Fruit fly (Drosophila melanogaster) whole organism, embryonic: Measurements from ENCODE around the gene Hsp83.

Experiments used
- Abd-B ChIP-seq: fragments of 200-800 bp; sonication (Bioruptor generic); optimal IDR thresholded peaks from 2 replicates; lab custom pipeline; 2018; ENCODE audit warnings: missing biosample characterization, mild to moderate bottlenecking, missing genetic modification characterization, moderate library complexity
- Adf1 ChIP-seq: fragments of 200-800 bp; sonication (Bioruptor generic); IDR thresholded peaks from 2 replicates; pipeline ENCODE4 v1.3.6; 2022; ENCODE audit warnings: missing biosample characterization, missing genetic modification characterization
- CG10321 ChIP-seq: fragments of 200-800 bp; sonication (Bioruptor generic); IDR thresholded peaks from 2 replicates; pipeline ENCODE4 v1.3.6; 2022; ENCODE audit warnings: missing biosample characterization, missing genetic modification characterization
- CG10431 ChIP-seq: fragments of 200-800 bp; sonication (Bioruptor generic); optimal IDR thresholded peaks from 3 replicates; lab custom pipeline; 2018; ENCODE audit warnings: missing biosample characterization, mild to moderate bottlenecking, missing genetic modification characterization
- CG12155 ChIP-seq: fragments of 200-800 bp; sonication (Bioruptor generic); optimal IDR thresholded peaks from 3 replicates; lab custom pipeline; 2016; ENCODE audit warnings: missing biosample characterization, missing genetic modification characterization
- CG13624 ChIP-seq: fragments of 200-800 bp; sonication (Bioruptor generic); optimal IDR thresholded peaks from 2 replicates; lab custom pipeline; 2016; ENCODE audit warnings: missing biosample characterization, missing genetic modification characterization
- CG14710 ChIP-seq: fragments of 200-800 bp; sonication (Bioruptor generic); optimal IDR thresholded peaks from 3 replicates; lab custom pipeline; 2019; ENCODE audit warnings: missing biosample characterization, mild to moderate bottlenecking, missing genetic modification characterization, moderate library complexity
- CG14860 ChIP-seq: fragments of 200-800 bp; sonication (Bioruptor generic); IDR thresholded peaks from 3 replicates; pipeline ENCODE4 v1.3.6; 2022; ENCODE audit warnings: missing biosample characterization, missing genetic modification characterization; ENCODE audit not compliant: partially characterized antibody
- CG16815 ChIP-seq: fragments of 200-800 bp; sonication (Bioruptor generic); optimal IDR thresholded peaks from 3 replicates; lab custom pipeline; 2017; ENCODE audit warnings: missing biosample characterization, mild to moderate bottlenecking, missing genetic modification characterization
- CG16863 ChIP-seq: fragments of 200-800 bp; sonication (Bioruptor generic); optimal IDR thresholded peaks from 3 replicates; lab custom pipeline; 2016; ENCODE audit warnings: missing biosample characterization, missing genetic modification characterization
- CG17802 ChIP-seq: fragments of 200-800 bp; sonication (Bioruptor generic); optimal IDR thresholded peaks from 2 replicates; lab custom pipeline; 2018; ENCODE audit warnings: missing biosample characterization, mild to moderate bottlenecking, missing genetic modification characterization, moderate library complexity
- CG18619 ChIP-seq: fragments of 200-800 bp; sonication (Bioruptor generic); optimal IDR thresholded peaks from 3 replicates; lab custom pipeline; 2017; ENCODE audit warnings: missing biosample characterization, mild to moderate bottlenecking, missing genetic modification characterization
- CG31365 ChIP-seq: fragments of 200-800 bp; sonication (Bioruptor generic); optimal IDR thresholded peaks from 2 replicates; lab custom pipeline; 2018; ENCODE audit warnings: missing biosample characterization, mild to moderate bottlenecking, missing genetic modification characterization
- CG34224 ChIP-seq: fragments of 200-800 bp; sonication (Bioruptor generic); IDR thresholded peaks from 3 replicates; pipeline ENCODE4 v1.3.6; 2022; ENCODE audit warnings: missing biosample characterization, missing genetic modification characterization; ENCODE audit not compliant: partially characterized antibody
- CG4360 ChIP-seq: fragments of 200-800 bp; sonication (Bioruptor generic); IDR thresholded peaks from 2 replicates; pipeline ENCODE4 v1.3.6; 2022; ENCODE audit warnings: missing biosample characterization, missing genetic modification characterization
- CG4617 ChIP-seq: fragments of 200-800 bp; sonication (Bioruptor generic); optimal IDR thresholded peaks from 3 replicates; lab custom pipeline; 2016; ENCODE audit warnings: missing biosample characterization, missing genetic modification characterization, borderline replicate concordance
- CG6272 ChIP-seq: fragments of 200-800 bp; sonication (Bioruptor generic); IDR thresholded peaks from 2 replicates; pipeline ENCODE4 v1.3.6; 2022; ENCODE audit warnings: missing biosample characterization, missing genetic modification characterization
- CG7357 ChIP-seq: fragments of 200-800 bp; sonication (Bioruptor generic); IDR thresholded peaks from 3 replicates; pipeline ENCODE4 v1.3.6; 2022; ENCODE audit warnings: missing biosample characterization, missing genetic modification characterization
- CG7963 ChIP-seq: fragments of 200-800 bp; sonication (Bioruptor generic); IDR thresholded peaks from 3 replicates; pipeline ENCODE4 v1.3.6; 2022; ENCODE audit warnings: missing biosample characterization, missing genetic modification characterization; ENCODE audit not compliant: partially characterized antibody
- CG9797 ChIP-seq: fragments of 200-800 bp; sonication (Bioruptor generic); optimal IDR thresholded peaks from 3 replicates; lab custom pipeline; 2018; ENCODE audit warnings: missing biosample characterization, mild to moderate bottlenecking, missing genetic modification characterization
- Dip2 ChIP-seq: fragments of 200-800 bp; sonication (Bioruptor generic); IDR thresholded peaks from 2 replicates; pipeline ENCODE4 v1.3.6; 2022; ENCODE audit warnings: missing biosample characterization, missing genetic modification characterization
- Gsc ChIP-seq: fragments of 200-800 bp; sonication (Bioruptor generic); IDR thresholded peaks from 2 replicates; pipeline ENCODE4 v1.3.6; 2022; ENCODE audit warnings: missing biosample characterization, missing genetic modification characterization
- Hmr ChIP-seq: fragments of 200-800 bp; sonication (Bioruptor generic); optimal IDR thresholded peaks from 3 replicates; lab custom pipeline; 2017; ENCODE audit warnings: mild to moderate bottlenecking, missing biosample characterization, missing genetic modification reagents, missing genetic modification characterization
- Hr51 ChIP-seq, 2 experiments: fragments of 200-800 bp; sonication (Bioruptor generic); optimal IDR thresholded peaks; 2 replicates in 1 of 2; 3 replicates in 1 of 2; lab custom pipeline; 2016 to 2018; ENCODE audit warnings: missing biosample characterization in 2 of 2, missing genetic modification characterization in 2 of 2, mild to moderate bottlenecking in 1 of 2, moderate library complexity in 1 of 2
- Hr78 ChIP-seq, 2 experiments: fragments of 200-800 bp in 1 of 2; fragments of >200 bp in 1 of 2; sonication (Bioruptor generic) in 1 of 2; optimal IDR thresholded peaks; 2 replicates each; lab custom pipeline; 2017 to 2019; ENCODE audit warnings: missing biosample characterization in 2 of 2, missing genetic modification characterization in 2 of 2, mild to moderate bottlenecking in 1 of 2, moderate library complexity in 1 of 2
- Lim3 ChIP-seq: fragments of 200-800 bp; sonication (Bioruptor generic); IDR thresholded peaks from 2 replicates; pipeline ENCODE4 v1.3.6; 2022; ENCODE audit warnings: missing biosample characterization, missing genetic modification characterization
- NC2β ChIP-seq: fragments of 200-800 bp; sonication (Bioruptor generic); optimal IDR thresholded peaks from 2 replicates; lab custom pipeline; 2016; ENCODE audit warnings: missing biosample characterization, missing genetic modification characterization
- NK7.1 ChIP-seq: fragments of 200-800 bp; sonication (Bioruptor generic); optimal IDR thresholded peaks from 3 replicates; lab custom pipeline; 2016; ENCODE audit warnings: missing biosample characterization, missing genetic modification characterization
- Ravus ChIP-seq: fragments of 200-800 bp; sonication (Bioruptor generic); IDR thresholded peaks from 2 replicates; pipeline ENCODE4 v1.3.6; 2022; ENCODE audit warnings: missing biosample characterization, missing genetic modification characterization
- Stat92E ChIP-seq, 3 experiments: fragments of >200 bp in 2 of 3; fragments of 200-800 bp in 1 of 3; sonication (Bioruptor generic) in 1 of 3; optimal IDR thresholded peaks; 2 replicates each; lab custom pipeline; 2017 to 2019; ENCODE audit warnings: missing biosample characterization in 3 of 3, missing genetic modification characterization in 3 of 3, mild to moderate bottlenecking in 1 of 3, moderate library complexity in 1 of 3
- Taf1 ChIP-seq: fragments of 200-800 bp; sonication (Bioruptor generic); IDR thresholded peaks from 2 replicates; pipeline ENCODE4 v1.3.6; 2022; ENCODE audit warnings: missing biosample characterization, missing genetic modification characterization
- al ChIP-seq: fragments of 200-800 bp; sonication (Bioruptor generic); IDR thresholded peaks from 2 replicates; pipeline ENCODE4 v1.3.6; 2022; ENCODE audit warnings: missing biosample characterization, missing genetic modification characterization
- ap ChIP-seq: fragments of 200-800 bp; sonication (Bioruptor generic); IDR thresholded peaks from 2 replicates; pipeline ENCODE4 v1.3.6; 2022; ENCODE audit warnings: missing biosample characterization, missing genetic modification characterization
- bsh ChIP-seq, 2 experiments: fragments of 200-800 bp; sonication (Bioruptor generic); optimal IDR thresholded peaks; 2 replicates each; lab custom pipeline; 2017 to 2018; ENCODE audit warnings: mild to moderate bottlenecking in 2 of 2, missing biosample characterization in 2 of 2, missing genetic modification characterization in 2 of 2, moderate library complexity in 1 of 2
- cg ChIP-seq: fragments of 200-800 bp; sonication (Bioruptor generic); optimal IDR thresholded peaks from 3 replicates; lab custom pipeline; 2019; ENCODE audit warnings: missing biosample characterization, mild to moderate bottlenecking, missing genetic modification characterization, moderate library complexity
- dati ChIP-seq: fragments of 200-800 bp; sonication (Bioruptor generic); IDR thresholded peaks from 2 replicates; pipeline ENCODE4 v1.3.6; 2022; ENCODE audit warnings: missing biosample characterization, missing genetic modification characterization
- disco-r ChIP-seq: fragments of 200-800 bp; sonication (Bioruptor generic); optimal IDR thresholded peaks from 2 replicates; lab custom pipeline; 2016; ENCODE audit warnings: missing biosample characterization, missing genetic modification characterization
- dmrt11E ChIP-seq: fragments of 200-800 bp; sonication (Bioruptor generic); optimal IDR thresholded peaks from 3 replicates; lab custom pipeline; 2018; ENCODE audit warnings: missing biosample characterization, mild to moderate bottlenecking, missing genetic modification characterization, moderate library complexity
- dysf ChIP-seq: fragments of 200-800 bp; sonication (Bioruptor generic); IDR thresholded peaks from 3 replicates; pipeline ENCODE4 v1.3.6; 2022; ENCODE audit warnings: missing biosample characterization, missing genetic modification characterization
- fd3F ChIP-seq: fragments of 200-800 bp; sonication (Bioruptor generic); optimal IDR thresholded peaks from 2 replicates; lab custom pipeline; 2018; ENCODE audit warnings: missing biosample characterization, mild to moderate bottlenecking, missing genetic modification characterization, moderate library complexity
- fru ChIP-seq: fragments of >200 bp; optimal IDR thresholded peaks from 2 replicates; lab custom pipeline; 2017
- gsb-n ChIP-seq: fragments of 200-800 bp; sonication (Bioruptor generic); optimal IDR thresholded peaks from 3 replicates; lab custom pipeline; 2018; ENCODE audit warnings: missing biosample characterization, mild to moderate bottlenecking, missing genetic modification characterization
- ham ChIP-seq: fragments of 200-800 bp; sonication (Bioruptor generic); IDR thresholded peaks from 2 replicates; pipeline ENCODE4 v1.3.6; 2022; ENCODE audit warnings: missing biosample characterization, missing genetic modification characterization
- pzg ChIP-seq: fragments of 200-800 bp; sonication (Bioruptor generic); optimal IDR thresholded peaks from 3 replicates; lab custom pipeline; 2018; ENCODE audit warnings: missing biosample characterization, mild to moderate bottlenecking, missing genetic modification characterization, moderate library complexity
- salm ChIP-seq: fragments of 200-800 bp; sonication (Bioruptor generic); optimal IDR thresholded peaks from 2 replicates; lab custom pipeline; 2018; ENCODE audit warnings: missing biosample characterization, mild to moderate bottlenecking, missing genetic modification characterization
- seq ChIP-seq: fragments of 200-800 bp; sonication (Bioruptor generic); IDR thresholded peaks from 2 replicates; pipeline ENCODE4 v1.3.6; 2022; ENCODE audit warnings: missing biosample characterization, missing genetic modification characterization
- sna ChIP-seq: fragments of 200-800 bp; sonication (Bioruptor generic); IDR thresholded peaks from 2 replicates; pipeline ENCODE4 v1.3.6; 2022; ENCODE audit warnings: missing biosample characterization, missing genetic modification characterization; ENCODE audit not compliant: partially characterized antibody
- tgo ChIP-seq: fragments of 200-800 bp; sonication (Bioruptor generic); IDR thresholded peaks from 3 replicates; pipeline ENCODE4 v1.3.6; 2022; ENCODE audit warnings: missing biosample characterization, missing genetic modification characterization
- ttk ChIP-seq: fragments of 200-800 bp; sonication (Bioruptor generic); IDR thresholded peaks from 2 replicates; pipeline ENCODE4 v2.1.2; 2022; ENCODE audit warnings: missing biosample characterization, missing genetic modification characterization
- zf30C ChIP-seq: fragments of 200-800 bp; sonication (Bioruptor generic); optimal IDR thresholded peaks from 3 replicates; lab custom pipeline; 2018; ENCODE audit warnings: missing biosample characterization, mild to moderate bottlenecking, missing genetic modification characterization

The Hsp83 gene

DNA sequence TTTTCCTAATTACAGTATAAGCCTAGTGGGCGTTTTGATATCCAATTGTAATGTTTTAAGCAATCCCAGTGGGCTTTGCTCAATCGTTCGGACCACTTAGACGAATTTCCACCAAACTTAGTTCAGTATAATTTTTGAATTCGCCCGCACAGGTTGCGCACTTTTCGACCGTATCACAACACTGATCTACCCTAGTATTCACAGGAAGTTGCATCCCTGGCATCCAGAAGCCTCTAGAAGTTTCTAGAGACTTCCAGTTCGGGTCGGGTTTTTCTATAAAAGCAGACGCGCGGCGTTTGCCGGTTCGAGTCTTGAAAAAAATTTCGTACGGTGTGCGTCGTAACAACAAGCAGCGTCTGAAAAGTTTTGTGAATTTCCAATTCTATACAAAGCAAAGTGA lies at the start of gene Hsp83 (continued):
- TF ChIP-seq ttk (GFP tag; lab: Robert Waterston, UW) (peak; percentile 89), ap (GFP tag; lab: Robert Waterston, UW) (peak; percentile 88), Abd-B (GFP tag; lab: Kevin White, UChicago) (no peak), CG31365 (tag; lab: Kevin White, UChicago) (peak; percentile 95), gsb-n (tag; lab: Kevin White, UChicago) (peak; percentile 85), CG12155 (peak; percentile 74), CG14860 (no peak), CG6272 (GFP tag; lab: Robert Waterston, UW) (peak; percentile 56), fru (lab: Kevin White, UChicago) (no peak), bsh (GFP tag; optimal IDR thresholded peaks at IDR 0.05; lab: Kevin White, UChicago) (peak; percentile 90 to 91), Dip2 (GFP tag; lab: Robert Waterston, UW) (no peak), seq (GFP tag; lab: Robert Waterston, UW) (peak; percentile 92), zf30C (GFP tag; lab: Kevin White, UChicago) (peak; percentile 84), CG9797 (peak; percentile 76), Hr78 (GFP tag; optimal IDR thresholded peaks at IDR 0.05; lab: Kevin White, UChicago) (no peak), disco-r (GFP tag; lab: Kevin White, UChicago) (peak; percentile 91), CG16815 (GFP tag; lab: Kevin White, UChicago) (peak; percentile 79), CG4617 (GFP tag; lab: Kevin White, UChicago) (peak; percentile 58), CG4360 (GFP tag; lab: Robert Waterston, UW) (peak; percentile 74), CG34224 (GFP tag; lab: Robert Waterston, UW) (no peak; the same call in 1 of the 3 replicates), CG7963 (GFP tag; lab: Robert Waterston, UW) (no peak), dysf (peak; percentile 89), NK7.1 (peak; percentile 95), fd3F (GFP tag; lab: Kevin White, UChicago) (peak; percentile 86), Ravus (GFP tag; lab: Robert Waterston, UW) (peak; percentile 25; the same call in 1 of the 2 replicates), Gsc (GFP tag; lab: Robert Waterston, UW) (no peak), CG16863 (GFP tag; lab: Kevin White, UChicago) (peak; percentile 90), CG14710 (peak; percentile 83), CG18619 (peak; percentile 98), Taf1 (GFP tag; lab: Robert Waterston, UW) (peak; percentile 71), Adf1 (GFP tag; lab: Robert Waterston, UW) (peak; percentile 77), cg (GFP tag; lab: Kevin White, UChicago) (no peak), dmrt11E (tag; lab: Kevin White, UChicago) (peak; percentile 81), Stat92E (GFP tag; optimal IDR thresholded peaks at IDR 0.05; lab: Kevin White, UChicago) (peak in 1 of 3 experiments; percentile 84), CG13624 (GFP tag; lab: Kevin White, UChicago) (peak; percentile 94), salm (tag; lab: Kevin White, UChicago) (peak; percentile 89), sna (GFP tag; lab: Robert Waterston, UW) (no peak), Lim3 (GFP tag; lab: Robert Waterston, UW) (0 out of 2 replicates have a peak, but pooled peaks have one; percentile 17), CG10431 (peak; percentile 99), dati (GFP tag; lab: Robert Waterston, UW) (peak; percentile 88), tgo (peak; percentile 85), pzg (GFP tag; lab: Kevin White, UChicago) (peak; percentile 76), NC2β (GFP tag; lab: Kevin White, UChicago) (peak; percentile 97), al (peak; percentile 70), CG7357 (GFP tag; lab: Robert Waterston, UW) (peak; percentile 61; the same call in 2 of the 3 replicates), CG17802 (tag; lab: Kevin White, UChicago) (peak; percentile 86), ham (GFP tag; lab: Robert Waterston, UW) (peak; percentile 45; the same call in 1 of the 2 replicates), Hr51 (GFP tag; optimal IDR thresholded peaks at IDR 0.05; lab: Kevin White, UChicago) (peak; percentile 90 to 96), Hmr (GFP tag; lab: Kevin White, UChicago) (peak; percentile 99), CG10321 (GFP tag; lab: Robert Waterston, UW) (peak; percentile 77)
